Worm (Caenorhabditis elegans): ENCODE measurements around the gene ftn-1.

ftn-1 gene

DNA sequence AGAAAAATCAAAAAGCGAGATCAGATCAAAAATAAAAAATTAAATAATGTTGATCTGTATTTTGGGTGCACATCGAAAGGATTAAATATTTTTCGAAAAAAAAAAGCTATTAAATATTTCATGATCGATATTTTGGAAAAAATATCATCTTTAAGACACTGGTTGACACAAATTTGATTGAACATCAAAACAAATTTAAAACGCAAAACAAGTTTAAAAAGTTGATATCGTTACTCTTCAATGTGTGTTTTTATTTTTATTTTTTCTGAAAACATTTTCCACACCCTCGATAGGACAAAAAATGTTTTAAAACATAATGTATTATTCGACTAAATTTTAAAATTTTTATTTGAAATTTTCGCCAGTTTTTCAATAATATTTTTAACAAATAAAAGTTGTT, 9.4 kb downstream of the ftn-1 start, which contains the start of gene C54F6.12:
C54F6.12 (minus strand) TSS at position 101 of the 400 bp plus-strand sequence.
- TF ChIP-seq cnd-1 (tag; optimal IDR thresholded peaks at IDR 0.05) (no peak), nhr-76 (tag; optimal IDR thresholded peaks at IDR 0.05) (no peak), lin-13 (tag; optimal IDR thresholded peaks at IDR 0.05) (no peak), mep-1 (tag; optimal IDR thresholded peaks at IDR 0.05) (no peak), lin-32 (GFP tag; optimal IDR thresholded peaks at IDR 0.05) (no peak), lsy-2 (tag; optimal IDR thresholded peaks at IDR 0.05) (no peak), unc-120 (tag; optimal IDR thresholded peaks at IDR 0.05; ENCODE audit: poor library complexity, severe bottlenecking) (no peak), ham-2 (GFP tag; optimal IDR thresholded peaks at IDR 0.05) (no peak), flh-1 (GFP tag; optimal IDR thresholded peaks at IDR 0.05) (no peak), unc-39 (tag; optimal IDR thresholded peaks at IDR 0.05) (no peak), ceh-83 (GFP tag; optimal IDR thresholded peaks at IDR 0.05) (no peak), snpc-4 (tag; optimal IDR thresholded peaks at IDR 0.05) (no peak), sptf-1 (tag; optimal IDR thresholded peaks at IDR 0.05) (no peak), tbx-8 (GFP tag; optimal IDR thresholded peaks at IDR 0.05) (no peak), ztf-11 (tag; optimal IDR thresholded peaks at IDR 0.05) (no peak), nhr-12 (tag; optimal IDR thresholded peaks at IDR 0.05) (no peak), sem-2 (GFP tag; optimal IDR thresholded peaks at IDR 0.05) (no peak), ceh-43 (GFP tag; optimal IDR thresholded peaks at IDR 0.05) (no peak), unc-62 (GFP tag; optimal IDR thresholded peaks at IDR 0.05) (no peak), bed-3 (GFP tag; optimal IDR thresholded peaks at IDR 0.05) (no peak)

DNA sequence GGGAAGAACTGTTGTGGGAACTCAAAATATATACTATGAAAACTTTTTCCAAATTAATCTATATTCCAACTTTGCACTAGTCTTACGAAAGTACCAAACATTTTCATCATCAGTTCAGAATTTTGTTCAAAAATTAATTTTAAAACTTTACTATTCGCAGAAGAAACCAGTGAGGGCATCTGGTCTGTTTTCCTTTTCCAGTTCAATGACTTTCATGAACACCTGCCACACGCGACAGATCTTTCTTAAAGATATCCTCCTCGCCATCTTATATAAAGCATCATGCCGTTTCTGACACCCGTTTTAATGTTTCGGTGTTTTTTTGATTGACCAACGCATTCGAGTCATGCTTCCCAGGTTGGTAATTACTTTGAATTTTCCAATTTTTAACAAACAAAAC, 14.4 kb downstream of the ftn-1 start, which contains the start of gene C54F6.3:
C54F6.3 (plus strand) TSS at position 301 of the 400 bp plus-strand sequence.
- TF ChIP-seq unc-120 (tag; optimal IDR thresholded peaks at IDR 0.05; ENCODE audit: poor library complexity, severe bottlenecking): no peak
- no peak for TF ChIP-seq bed-3 (GFP tag; optimal IDR thresholded peaks at IDR 0.05)
- no peak for TF ChIP-seq blmp-1 (tag; optimal IDR thresholded peaks at IDR 0.05)

DNA sequence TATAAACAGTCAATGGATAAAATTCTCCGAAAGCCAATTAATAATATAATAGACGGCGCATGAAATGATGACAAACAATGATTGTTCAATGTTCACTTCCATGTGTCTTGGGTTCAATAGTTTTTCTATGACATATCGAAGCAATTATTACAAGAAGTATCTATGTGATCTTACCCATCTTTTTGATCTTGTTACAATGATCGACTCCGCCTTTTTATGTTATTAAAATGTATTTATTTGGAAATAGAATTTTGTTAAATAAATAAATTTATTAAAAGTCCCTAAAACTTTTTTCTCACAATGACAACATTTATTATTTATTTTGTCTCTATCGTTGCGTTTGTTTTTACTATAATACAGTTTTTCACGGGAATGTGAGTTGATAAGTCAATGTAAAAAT, 17.5 kb downstream of the ftn-1 start, which contains the start of gene swt-2:
swt-2 (plus strand) TSS at position 301 of the 400 bp plus-strand sequence.
- no peak for TF ChIP-seq pha-4 (tag; optimal IDR thresholded peaks at IDR 0.05)
- TF ChIP-seq ham-2 (GFP tag; optimal IDR thresholded peaks at IDR 0.05): no peak
- TF ChIP-seq unc-120 (tag; optimal IDR thresholded peaks at IDR 0.05; ENCODE audit: poor library complexity, severe bottlenecking): no peak
- TF ChIP-seq nhr-12 (tag; optimal IDR thresholded peaks at IDR 0.05): no peak
- TF ChIP-seq lin-32 (GFP tag; optimal IDR thresholded peaks at IDR 0.05): no peak
- TF ChIP-seq nhr-237 (tag; optimal IDR thresholded peaks at IDR 0.05): no peak

DNA sequence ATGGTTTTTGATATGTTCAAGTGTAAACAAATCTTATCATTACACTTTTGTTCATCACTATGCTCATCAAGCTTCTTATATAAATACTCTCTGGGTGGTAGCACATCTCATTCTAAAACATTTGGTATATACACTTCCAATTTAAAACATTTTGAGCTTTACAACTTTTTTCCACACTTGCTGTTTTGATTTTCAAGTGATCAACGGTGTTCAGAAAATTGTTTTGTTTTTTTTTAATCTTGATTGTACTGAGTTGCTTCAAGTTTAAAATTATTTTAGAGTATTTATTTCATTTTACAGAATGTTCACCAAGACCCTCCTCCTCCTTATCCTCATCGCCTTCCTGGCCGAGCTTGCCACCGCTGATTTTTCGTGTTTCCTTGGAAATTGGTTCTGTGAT, 18.6 kb downstream of the ftn-1 start, which contains the start of gene C54F6.5:
C54F6.5 (plus strand) TSS at position 301 of the 400 bp plus-strand sequence.
- TF ChIP-seq ztf-11 (tag; optimal IDR thresholded peaks at IDR 0.05) (no peak), ces-1 (GFP tag; optimal IDR thresholded peaks at IDR 0.05) (no peak)

DNA sequence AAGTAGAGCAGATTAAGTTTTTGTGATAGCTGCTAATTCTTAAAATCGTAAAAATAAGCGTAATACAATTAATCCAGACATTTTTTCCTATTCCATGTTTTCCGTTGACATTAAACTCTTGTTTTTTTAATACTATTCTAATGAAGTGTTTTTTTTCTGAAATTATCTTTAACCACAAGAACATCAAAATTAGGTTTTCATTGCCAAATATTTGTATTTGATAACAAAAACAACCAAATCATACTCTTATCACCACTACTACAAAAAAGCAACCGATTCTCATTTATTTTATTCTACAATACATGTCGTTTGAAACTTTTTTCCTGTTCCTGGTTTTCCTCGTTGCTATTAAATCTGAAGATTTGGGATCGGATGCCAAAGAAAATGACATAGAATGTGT, 20.2 kb downstream of the ftn-1 start, which contains the start of gene C54F6.17:
C54F6.17 (plus strand) TSS at position 301 of the 400 bp plus-strand sequence.
- TF ChIP-seq nhr-237 (tag; optimal IDR thresholded peaks at IDR 0.05): no peak
- TF ChIP-seq mab-5 (tag; optimal IDR thresholded peaks at IDR 0.05): no peak
- TF ChIP-seq nhr-12 (tag; optimal IDR thresholded peaks at IDR 0.05): no peak
- no peak for TF ChIP-seq M03D4.4 (tag; optimal IDR thresholded peaks at IDR 0.05)
- no peak for TF ChIP-seq unc-62 (GFP tag; optimal IDR thresholded peaks at IDR 0.05)
- TF ChIP-seq bed-3 (GFP tag; optimal IDR thresholded peaks at IDR 0.05): no peak
- no peak for TF ChIP-seq ztf-11 (tag; optimal IDR thresholded peaks at IDR 0.05)
- TF ChIP-seq ceh-43 (GFP tag; optimal IDR thresholded peaks at IDR 0.05): no peak

DNA sequence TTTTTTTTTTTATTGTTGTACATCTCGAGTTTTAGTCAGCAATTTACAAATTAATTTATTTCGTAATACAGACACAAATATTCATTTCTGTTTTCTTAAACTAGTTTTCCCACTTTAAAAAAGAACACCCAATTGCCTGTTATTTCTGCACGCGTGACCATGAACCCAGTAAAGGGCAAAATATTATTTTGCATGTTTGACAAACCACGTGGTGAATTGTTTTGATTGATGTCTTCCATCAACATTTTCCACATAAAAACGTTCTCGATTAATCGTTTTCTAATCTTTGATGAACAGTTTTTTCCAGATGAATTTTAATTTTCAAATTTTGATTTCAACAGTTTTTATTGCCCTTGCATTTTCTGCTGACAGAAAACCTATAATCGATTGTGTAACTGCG, 21.7 kb downstream of the ftn-1 start, which contains the start of gene C54F6.18:
C54F6.18 (plus strand) TSS at position 301 of the 400 bp plus-strand sequence.
- no peak for TF ChIP-seq sptf-1 (tag; optimal IDR thresholded peaks at IDR 0.05)
- no peak for TF ChIP-seq blmp-1 (tag; optimal IDR thresholded peaks at IDR 0.05)
- no peak for TF ChIP-seq ceh-39 (tag; optimal IDR thresholded peaks at IDR 0.05)
- TF ChIP-seq mep-1 (tag; optimal IDR thresholded peaks at IDR 0.05): no peak
- no peak for TF ChIP-seq unc-120 (tag; optimal IDR thresholded peaks at IDR 0.05; ENCODE audit: poor library complexity, severe bottlenecking)
- no peak for TF ChIP-seq nhr-237 (tag; optimal IDR thresholded peaks at IDR 0.05)
- TF ChIP-seq nhr-12 (tag; optimal IDR thresholded peaks at IDR 0.05): no peak
- no peak for TF ChIP-seq pha-4 (tag; optimal IDR thresholded peaks at IDR 0.05)
- no peak for TF ChIP-seq ceh-83 (GFP tag; optimal IDR thresholded peaks at IDR 0.05)
- TF ChIP-seq lin-32 (GFP tag; optimal IDR thresholded peaks at IDR 0.05): no peak
- no peak for TF ChIP-seq ham-2 (GFP tag; optimal IDR thresholded peaks at IDR 0.05)
- no peak for TF ChIP-seq mab-5 (tag; optimal IDR thresholded peaks at IDR 0.05)
- no peak for TF ChIP-seq ztf-11 (tag; optimal IDR thresholded peaks at IDR 0.05)
- no peak for TF ChIP-seq mls-2 (tag; optimal IDR thresholded peaks at IDR 0.05)
- TF ChIP-seq ceh-43 (GFP tag; optimal IDR thresholded peaks at IDR 0.05): no peak
- TF ChIP-seq sem-2 (GFP tag; optimal IDR thresholded peaks at IDR 0.05): no peak
- no peak for TF ChIP-seq tbx-8 (GFP tag; optimal IDR thresholded peaks at IDR 0.05)
- TF ChIP-seq flh-1 (GFP tag; optimal IDR thresholded peaks at IDR 0.05): no peak
- TF ChIP-seq unc-62 (GFP tag; optimal IDR thresholded peaks at IDR 0.05): no peak
